Worm (Caenorhabditis elegans) whole organism, L4 larva: Measurements from ENCODE around the gene clec-19.

Source experiments
- R02D3.7 ChIP-seq: fragments of 150-350 bp; sonication (generic microtip); optimal IDR thresholded peaks from 3 replicates; lab custom pipeline; 2014; ENCODE audit warnings: missing biosample characterization, missing genetic modification characterization
- duxl-1 ChIP-seq: sonication (generic microtip); optimal IDR thresholded peaks from 2 replicates; lab custom pipeline; 2016; ENCODE audit warnings: mild to moderate bottlenecking, missing genetic modification characterization, moderate library complexity, missing compliant biosample characterization; ENCODE audit not compliant: poor library complexity
- mxl-2 ChIP-seq: fragments of 200-800 bp; sonication (Bioruptor generic); conservative IDR thresholded peaks from 2 replicates; pipeline ENCODE4 v1.3.6; 2022; ENCODE audit warnings: missing genetic modification reagents, missing genetic modification characterization, missing compliant biosample characterization
- mxl-3 ChIP-seq: fragments of 200-800 bp; sonication (Bioruptor generic); optimal IDR thresholded peaks from 2 replicates; lab custom pipeline; 2018; ENCODE audit warnings: mild to moderate bottlenecking, missing genetic modification characterization, missing compliant biosample characterization
- nhr-6 ChIP-seq: fragments of 150-350 bp; optimal IDR thresholded peaks from 2 replicates; lab custom pipeline; 2014; ENCODE audit warnings: missing biosample characterization, missing genetic modification characterization

- TF ChIP-seq duxl-1, result no peak
- TF ChIP-seq R02D3.7 (tag; lab: Kevin White, UChicago), result no peak
- no peak for TF ChIP-seq nhr-6 (tag; lab: Kevin White, UChicago)
- TF ChIP-seq mxl-3 (GFP tag; lab: Kevin White, UChicago), result no peak
- TF ChIP-seq mxl-2 (GFP tag; lab: Robert Waterston, UW), result no peak
Measured at ce11 chrII:1709959-1710358, 34.3 kb upstream of the clec-19 start, which contains the start of gene fbxa-184.
